Worm (Caenorhabditis elegans): ENCODE measurements around the gene lon-1.

lon-1 gene

DNA sequence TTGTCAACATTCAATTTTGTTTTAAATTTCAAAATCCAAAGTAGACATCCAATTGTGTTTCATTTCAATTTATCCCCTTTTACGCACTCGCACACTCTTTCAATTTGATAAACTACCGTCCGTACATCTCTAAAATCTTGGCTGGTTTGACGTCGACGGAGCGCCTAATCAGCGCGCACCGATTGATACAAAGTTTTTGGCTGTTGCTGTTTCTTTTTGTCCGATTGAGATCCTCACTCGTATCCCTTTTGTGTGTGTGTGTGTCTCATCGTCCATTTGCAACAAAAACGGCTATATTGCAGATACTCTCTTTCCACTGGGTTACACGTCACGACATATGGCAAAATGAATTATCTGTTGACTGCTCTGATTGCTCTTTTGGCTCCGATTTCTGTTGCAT lies at the start of gene lon-1:
lon-1 (plus strand) TSS at position 301 of the 400 bp plus-strand sequence.
- TF ChIP-seq ceh-9 (tag; optimal IDR thresholded peaks at IDR 0.05) (no peak), hlh-8 (tag; optimal IDR thresholded peaks at IDR 0.05) (no peak), ama-1 (optimal IDR thresholded peaks at IDR 0.05) (no peak), ttx-3 (tag; optimal IDR thresholded peaks at IDR 0.05) (no peak), unc-3 (GFP tag; conservative IDR thresholded peaks at IDR 0.05) (no peak), unc-3 (tag; optimal IDR thresholded peaks at IDR 0.05) (no peak), unc-55 (GFP tag; optimal IDR thresholded peaks at IDR 0.05) (no peak), tbx-2 (tag; optimal IDR thresholded peaks at IDR 0.05) (no peak), nfya-1 (tag; optimal IDR thresholded peaks at IDR 0.05) (no peak), ceh-6 (GFP tag; optimal IDR thresholded peaks at IDR 0.05) (no peak)

DNA sequence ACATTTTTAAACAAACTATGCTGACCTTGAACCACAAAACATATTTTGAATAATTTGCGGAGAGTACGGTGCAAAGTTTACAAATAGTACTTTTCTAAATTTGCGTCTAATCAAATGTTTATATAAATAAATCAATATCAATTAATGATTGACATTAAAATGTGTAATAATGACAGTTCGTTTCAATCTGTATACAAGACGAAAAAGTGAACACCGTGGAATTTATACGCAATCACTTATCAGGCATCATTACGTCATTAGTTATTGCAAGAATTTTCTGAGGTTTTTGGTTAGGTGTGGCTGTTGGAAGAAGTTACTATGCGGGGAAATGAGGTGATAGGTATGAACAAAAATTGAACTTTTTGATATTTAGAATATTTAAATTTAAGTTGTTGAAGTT lies 47.2 kb upstream of the lon-1 start:
- no peak for TF ChIP-seq che-1 (tag; optimal IDR thresholded peaks at IDR 0.05)
- TF ChIP-seq nhr-11 (tag; optimal IDR thresholded peaks at IDR 0.05) = no peak
- no peak for TF ChIP-seq F13H6.1 (tag; optimal IDR thresholded peaks at IDR 0.05)
- no peak for TF ChIP-seq ceh-34 (tag; optimal IDR thresholded peaks at IDR 0.05)

- no peak for TF ChIP-seq ceh-24 (tag; optimal IDR thresholded peaks at IDR 0.05)
- TF ChIP-seq rnt-1 (tag; optimal IDR thresholded peaks at IDR 0.05) = no peak
- TF ChIP-seq tbx-2 (tag; optimal IDR thresholded peaks at IDR 0.05) = peak; percentile 11
- no peak for TF ChIP-seq ceh-22 (tag; optimal IDR thresholded peaks at IDR 0.05)
These were observed 38.0 kb upstream of the lon-1 start for ce11 chrIII:5436306-5436705.

ce11 chrIII:5438064-5438463 lies 36.2 kb upstream of the lon-1 start:
- TF ChIP-seq ceh-6 (GFP tag; optimal IDR thresholded peaks at IDR 0.05) = no peak
- TF ChIP-seq nhr-232 (tag; optimal IDR thresholded peaks at IDR 0.05) = no peak
- peak; percentile 26 for TF ChIP-seq unc-55 (GFP tag; optimal IDR thresholded peaks at IDR 0.05)
- TF ChIP-seq ceh-34 (tag; optimal IDR thresholded peaks at IDR 0.05) = peak; percentile 51
- TF ChIP-seq C08G9.2 (tag; optimal IDR thresholded peaks at IDR 0.05) = no peak
- TF ChIP-seq madf-2 (tag; optimal IDR thresholded peaks at IDR 0.05) = no peak
- no peak for TF ChIP-seq lin-11 (tag; optimal IDR thresholded peaks at IDR 0.05)
- no peak for TF ChIP-seq che-1 (tag; optimal IDR thresholded peaks at IDR 0.05)
- TF ChIP-seq nhr-11 (tag; optimal IDR thresholded peaks at IDR 0.05) = no peak
- no peak for TF ChIP-seq eyg-1 (tag; optimal IDR thresholded peaks at IDR 0.05)
- no peak for TF ChIP-seq dve-1 (tag; optimal IDR thresholded peaks at IDR 0.05)
- no peak for TF ChIP-seq F13H6.1 (tag; optimal IDR thresholded peaks at IDR 0.05)
- TF ChIP-seq sox-2 (GFP tag; IDR thresholded peaks at IDR 0.05) = no peak
- TF ChIP-seq ahr-1 (tag; optimal IDR thresholded peaks at IDR 0.05) = no peak
- no peak for TF ChIP-seq hlh-8 (tag; optimal IDR thresholded peaks at IDR 0.05)
- no peak for TF ChIP-seq hlh-30 (tag; optimal IDR thresholded peaks at IDR 0.05; ENCODE audit: insufficient read depth)
- no peak for TF ChIP-seq fax-1 (tag; optimal IDR thresholded peaks at IDR 0.05)
- no peak for TF ChIP-seq ceh-19 (GFP tag; optimal IDR thresholded peaks at IDR 0.05)
- no peak for TF ChIP-seq npax-4 (tag; optimal IDR thresholded peaks at IDR 0.05)
- TF ChIP-seq elt-2 (tag; optimal IDR thresholded peaks at IDR 0.05) = peak; percentile 13
- no peak for TF ChIP-seq ama-1 (optimal IDR thresholded peaks at IDR 0.05)
- no peak for TF ChIP-seq tbx-7 (tag; optimal IDR thresholded peaks at IDR 0.05)
- no peak for TF ChIP-seq lim-6 (tag; optimal IDR thresholded peaks at IDR 0.05)
- TF ChIP-seq fkh-10 (GFP tag; optimal IDR thresholded peaks at IDR 0.05) = no peak

- no peak for TF ChIP-seq lim-6 (tag; optimal IDR thresholded peaks at IDR 0.05)
- no peak for TF ChIP-seq fkh-6 (tag; optimal IDR thresholded peaks at IDR 0.05)
- no peak for TF ChIP-seq ref-2 (tag; optimal IDR thresholded peaks at IDR 0.05)
- no peak for TF ChIP-seq ceh-2 (tag; optimal IDR thresholded peaks at IDR 0.05)
- TF ChIP-seq pat-9 (tag; optimal IDR thresholded peaks at IDR 0.05) = no peak
- no peak for TF ChIP-seq ceh-14 (tag; optimal IDR thresholded peaks at IDR 0.05)
- TF ChIP-seq C08G9.2 (tag; optimal IDR thresholded peaks at IDR 0.05) = no peak
- TF ChIP-seq fax-1 (tag; optimal IDR thresholded peaks at IDR 0.05) = no peak
- no peak for TF ChIP-seq hlh-15 (tag; optimal IDR thresholded peaks at IDR 0.05)
- TF ChIP-seq hlh-30 (tag; optimal IDR thresholded peaks at IDR 0.05; ENCODE audit: insufficient read depth) = no peak
These were observed 33.7 kb upstream of the lon-1 start, which contains the start of gene W03A5.6 for ce11 chrIII:5440540-5440939. Gene W03A5.6 (minus strand): TSS chrIII:5440640.
